Fruit fly (Drosophila melanogaster) whole organism, embryonic: ENCODE measurements around the gene sky.

Experiments used
- Atf3 ChIP-seq: fragments of 200-800 bp; sonication (Bioruptor generic); optimal IDR thresholded peaks from 3 replicates; lab custom pipeline; 2016; ENCODE audit warnings: missing biosample characterization, missing genetic modification characterization
- Atf6 ChIP-seq: fragments of 200-800 bp; sonication (Bioruptor generic); IDR thresholded peaks from 2 replicates; pipeline ENCODE4 v1.3.6; 2022; ENCODE audit warnings: missing biosample characterization, missing genetic modification characterization
- Bdp1 ChIP-seq: fragments of 200-800 bp; sonication (Bioruptor generic); optimal IDR thresholded peaks from 3 replicates; lab custom pipeline; 2016; ENCODE audit warnings: missing biosample characterization, missing genetic modification characterization
- Blimp-1 ChIP-seq: fragments of 200-800 bp; sonication (Bioruptor generic); optimal IDR thresholded peaks from 3 replicates; lab custom pipeline; 2018; ENCODE audit warnings: missing biosample characterization, missing genetic modification characterization, mild to moderate bottlenecking, moderate library complexity, missing genetic modification reagents
- CG11093 ChIP-seq: fragments of 200-800 bp; sonication (Bioruptor generic); IDR thresholded peaks from 3 replicates; pipeline ENCODE4 v1.3.6; 2022; ENCODE audit warnings: missing biosample characterization, missing genetic modification characterization
- CG12219 ChIP-seq: fragments of 200-800 bp; sonication (Bioruptor generic); optimal IDR thresholded peaks from 3 replicates; lab custom pipeline; 2018; ENCODE audit warnings: missing biosample characterization, mild to moderate bottlenecking, missing genetic modification characterization
- CG12942 ChIP-seq: fragments of 200-800 bp; sonication (Bioruptor generic); optimal IDR thresholded peaks from 3 replicates; lab custom pipeline; 2016; ENCODE audit warnings: missing biosample characterization, missing genetic modification characterization
- CG14710 ChIP-seq: fragments of 200-800 bp; sonication (Bioruptor generic); optimal IDR thresholded peaks from 3 replicates; lab custom pipeline; 2019; ENCODE audit warnings: missing biosample characterization, mild to moderate bottlenecking, missing genetic modification characterization, moderate library complexity
- CG15269 ChIP-seq: fragments of 200-800 bp; sonication (Bioruptor generic); optimal IDR thresholded peaks from 2 replicates; lab custom pipeline; 2018; ENCODE audit warnings: missing biosample characterization, mild to moderate bottlenecking, missing genetic modification characterization, moderate library complexity
- CG17328 ChIP-seq: fragments of 200-800 bp; sonication (Bioruptor generic); IDR thresholded peaks from 2 replicates; pipeline ENCODE4 v1.3.6; 2022; ENCODE audit warnings: missing biosample characterization, missing genetic modification characterization
- CG17802 ChIP-seq: fragments of 200-800 bp; sonication (Bioruptor generic); optimal IDR thresholded peaks from 2 replicates; lab custom pipeline; 2018; ENCODE audit warnings: missing biosample characterization, mild to moderate bottlenecking, missing genetic modification characterization, moderate library complexity
- CG17912 ChIP-seq: fragments of 200-800 bp; sonication (Bioruptor generic); optimal IDR thresholded peaks from 2 replicates; lab custom pipeline; 2018; ENCODE audit warnings: missing biosample characterization, mild to moderate bottlenecking, missing genetic modification characterization
- CG18619 ChIP-seq: fragments of 200-800 bp; sonication (Bioruptor generic); optimal IDR thresholded peaks from 3 replicates; lab custom pipeline; 2017; ENCODE audit warnings: missing biosample characterization, mild to moderate bottlenecking, missing genetic modification characterization
- CG2678 ChIP-seq: fragments of 200-800 bp; sonication (Bioruptor generic); optimal IDR thresholded peaks from 3 replicates; lab custom pipeline; 2019; ENCODE audit warnings: missing biosample characterization, mild to moderate bottlenecking, missing genetic modification characterization, moderate library complexity
- CG34224 ChIP-seq: fragments of 200-800 bp; sonication (Bioruptor generic); IDR thresholded peaks from 3 replicates; pipeline ENCODE4 v1.3.6; 2022; ENCODE audit warnings: missing biosample characterization, missing genetic modification characterization; ENCODE audit not compliant: partially characterized antibody
- CG43689 ChIP-seq: fragments of 200-800 bp; sonication (Bioruptor generic); IDR thresholded peaks from 2 replicates; pipeline ENCODE4 v1.3.6; 2022; ENCODE audit warnings: missing biosample characterization, missing genetic modification characterization
- CG7839 ChIP-seq: fragments of 200-800 bp; sonication (Bioruptor generic); optimal IDR thresholded peaks from 3 replicates; lab custom pipeline; 2018; ENCODE audit warnings: missing biosample characterization, mild to moderate bottlenecking, missing genetic modification characterization, moderate library complexity
- CG7928 ChIP-seq: fragments of 200-800 bp; sonication (Bioruptor generic); optimal IDR thresholded peaks from 2 replicates; lab custom pipeline; 2017; ENCODE audit warnings: missing biosample characterization, mild to moderate bottlenecking, missing genetic modification characterization
- CG8089 ChIP-seq: fragments of 200-800 bp; sonication (Bioruptor generic); optimal IDR thresholded peaks from 3 replicates; lab custom pipeline; 2016; ENCODE audit warnings: missing biosample characterization, missing genetic modification characterization
- CG8765 ChIP-seq: fragments of 200-800 bp; sonication (Bioruptor generic); IDR thresholded peaks from 2 replicates; pipeline ENCODE4 v1.3.6; 2022; ENCODE audit warnings: missing biosample characterization, missing genetic modification characterization
- CG8924 ChIP-seq: fragments of 200-800 bp; optimal IDR thresholded peaks from 3 replicates; lab custom pipeline; 2019; ENCODE audit warnings: missing biosample characterization, mild to moderate bottlenecking, missing genetic modification characterization, moderate library complexity
- D ChIP-seq, 2 experiments: fragments of 200-800 bp in 1 of 2; fragments of >200 bp in 1 of 2; sonication (Bioruptor generic) in 1 of 2; optimal IDR thresholded peaks; 2 replicates in 1 of 2; 3 replicates in 1 of 2; lab custom pipeline; 2017; ENCODE audit warnings: mild to moderate bottlenecking in 1 of 2, missing biosample characterization in 1 of 2, missing genetic modification characterization in 1 of 2, missing genetic modification reagents in 1 of 2
- Deaf1 ChIP-seq: fragments of 200-800 bp; optimal IDR thresholded peaks from 3 replicates; lab custom pipeline; 2019; ENCODE audit warnings: missing biosample characterization, mild to moderate bottlenecking, missing genetic modification characterization, moderate library complexity
- Fer2 ChIP-seq: fragments of 200-800 bp; sonication (Bioruptor generic); optimal IDR thresholded peaks from 2 replicates; lab custom pipeline; 2018; ENCODE audit warnings: missing biosample characterization, mild to moderate bottlenecking, missing genetic modification characterization, moderate library complexity
- Hey ChIP-seq: fragments of 200-800 bp; sonication (Bioruptor generic); optimal IDR thresholded peaks from 3 replicates; lab custom pipeline; 2018; ENCODE audit warnings: missing biosample characterization, mild to moderate bottlenecking, missing genetic modification characterization
- Mrtf ChIP-seq: fragments of 200-800 bp; sonication (Bioruptor generic); IDR thresholded peaks from 3 replicates; pipeline ENCODE4 v1.3.6; 2022; ENCODE audit warnings: missing biosample characterization, missing genetic modification characterization
- Pdp1 ChIP-seq, 2 experiments: fragments of 200-800 bp; sonication (Bioruptor generic); optimal IDR thresholded peaks; 3 replicates each; lab custom pipeline; 2016; ENCODE audit warnings: missing biosample characterization in 2 of 2, missing genetic modification characterization in 2 of 2, mild to moderate bottlenecking in 1 of 2, moderate library complexity in 1 of 2
- Spps ChIP-seq: fragments of 200-800 bp; sonication (Bioruptor generic); optimal IDR thresholded peaks from 2 replicates; lab custom pipeline; 2018; ENCODE audit warnings: missing biosample characterization, mild to moderate bottlenecking, missing genetic modification characterization
- Taf1 ChIP-seq: fragments of 200-800 bp; sonication (Bioruptor generic); IDR thresholded peaks from 2 replicates; pipeline ENCODE4 v1.3.6; 2022; ENCODE audit warnings: missing biosample characterization, missing genetic modification characterization
- ase ChIP-seq: fragments of 200-800 bp; sonication (Bioruptor generic); IDR thresholded peaks from 3 replicates; pipeline ENCODE4 v1.3.6; 2022; ENCODE audit warnings: missing biosample characterization, missing genetic modification characterization
- caup ChIP-seq: fragments of 200-800 bp; sonication (Bioruptor generic); optimal IDR thresholded peaks from 3 replicates; lab custom pipeline; 2017; ENCODE audit warnings: missing biosample characterization, mild to moderate bottlenecking, missing genetic modification characterization, moderate library complexity; ENCODE audit not compliant: severe bottlenecking
- chif ChIP-seq, 2 experiments: fragments of 200-800 bp; sonication (Bioruptor generic); optimal IDR thresholded peaks; 3 replicates each; lab custom pipeline; 2016; ENCODE audit warnings: missing biosample characterization in 2 of 2, missing genetic modification characterization in 2 of 2
- crol ChIP-seq: fragments of 200-800 bp; sonication (Bioruptor generic); IDR thresholded peaks from 2 replicates; pipeline ENCODE4 v1.3.6; 2022; ENCODE audit warnings: missing biosample characterization, missing genetic modification characterization
- dmrt11E ChIP-seq: fragments of 200-800 bp; sonication (Bioruptor generic); optimal IDR thresholded peaks from 3 replicates; lab custom pipeline; 2018; ENCODE audit warnings: missing biosample characterization, mild to moderate bottlenecking, missing genetic modification characterization, moderate library complexity
- fd64A ChIP-seq: fragments of 200-800 bp; sonication (Bioruptor generic); optimal IDR thresholded peaks from 3 replicates; lab custom pipeline; 2018; ENCODE audit warnings: missing biosample characterization, mild to moderate bottlenecking, missing genetic modification characterization
- fu2 ChIP-seq: fragments of 200-800 bp; sonication (Bioruptor generic); optimal IDR thresholded peaks from 2 replicates; lab custom pipeline; 2016; ENCODE audit warnings: missing biosample characterization, missing genetic modification characterization
- gro ChIP-seq: fragments of 200-800 bp; sonication (Bioruptor generic); optimal IDR thresholded peaks from 2 replicates; lab custom pipeline; 2016; ENCODE audit warnings: missing biosample characterization, missing genetic modification characterization
- h ChIP-seq: fragments of >200 bp; optimal IDR thresholded peaks from 2 replicates; lab custom pipeline; 2017
- ind ChIP-seq: fragments of 200-800 bp; sonication (Bioruptor generic); optimal IDR thresholded peaks from 3 replicates; lab custom pipeline; 2016; ENCODE audit warnings: missing biosample characterization, missing genetic modification characterization
- lbe ChIP-seq: fragments of 200-800 bp; sonication (Bioruptor generic); optimal IDR thresholded peaks from 2 replicates; lab custom pipeline; 2016; ENCODE audit warnings: missing biosample characterization, mild to moderate bottlenecking, missing genetic modification characterization
- mld ChIP-seq: fragments of 200-800 bp; sonication (Bioruptor generic); IDR thresholded peaks from 3 replicates; pipeline ENCODE4 v1.3.6; 2022; ENCODE audit warnings: missing biosample characterization, missing genetic modification characterization; ENCODE audit not compliant: partially characterized antibody
- nerfin-1 ChIP-seq: fragments of 200-800 bp; sonication (Bioruptor generic); optimal IDR thresholded peaks from 3 replicates; lab custom pipeline; 2019; ENCODE audit warnings: missing biosample characterization, mild to moderate bottlenecking, missing genetic modification characterization, moderate library complexity
- pita ChIP-seq: fragments of 200-800 bp; sonication (Bioruptor generic); optimal IDR thresholded peaks from 2 replicates; lab custom pipeline; 2017; ENCODE audit warnings: missing biosample characterization, mild to moderate bottlenecking, missing genetic modification characterization
- seq ChIP-seq: fragments of 200-800 bp; sonication (Bioruptor generic); IDR thresholded peaks from 2 replicates; pipeline ENCODE4 v1.3.6; 2022; ENCODE audit warnings: missing biosample characterization, missing genetic modification characterization
- tio ChIP-seq: fragments of 200-800 bp; sonication (Bioruptor generic); optimal IDR thresholded peaks from 2 replicates; lab custom pipeline; 2017; ENCODE audit warnings: missing biosample characterization, missing genetic modification characterization, inconsistent platforms
- tna ChIP-seq: fragments of 200-800 bp; sonication (Bioruptor generic); IDR thresholded peaks from 2 replicates; pipeline ENCODE4 v1.3.6; 2022; ENCODE audit warnings: missing biosample characterization, missing genetic modification characterization; ENCODE audit not compliant: partially characterized antibody
- tx ChIP-seq: fragments of 200-800 bp; sonication (Bioruptor generic); optimal IDR thresholded peaks from 2 replicates; lab custom pipeline; 2016; ENCODE audit warnings: missing biosample characterization, missing genetic modification characterization
- wor ChIP-seq: fragments of 200-800 bp; sonication (Bioruptor generic); IDR thresholded peaks from 2 replicates; pipeline ENCODE4 v1.3.6; 2022; ENCODE audit warnings: missing biosample characterization, missing genetic modification characterization
- zen2 ChIP-seq: fragments of 200-800 bp; sonication (Bioruptor generic); IDR thresholded peaks from 3 replicates; pipeline ENCODE4 v1.3.6; 2022; ENCODE audit warnings: missing biosample characterization, missing genetic modification characterization; ENCODE audit not compliant: partially characterized antibody

sky gene

dm6 chr2L:20944886-20945558 is 26.3 kb upstream of the sky start (continued):
- TF ChIP-seq Pdp1 (GFP tag; optimal IDR thresholded peaks at IDR 0.05; lab: Kevin White, UChicago) = peak; percentile 30 to 48
- TF ChIP-seq CG2678 (tag; lab: Kevin White, UChicago) = peak; percentile 63
- TF ChIP-seq caup = no peak
- peak; percentile 12; the same call in 1 of the 2 replicates for TF ChIP-seq CG8765 (GFP tag; lab: Robert Waterston, UW)
- TF ChIP-seq Deaf1 (tag; lab: Kevin White, UChicago) = no peak
- no peak for TF ChIP-seq fu2 (GFP tag; lab: Kevin White, UChicago)
- no peak for TF ChIP-seq gro (GFP tag; lab: Kevin White, UChicago)
- TF ChIP-seq seq (GFP tag; lab: Robert Waterston, UW) = no peak
- TF ChIP-seq CG18619 (GFP tag; lab: Kevin White, UChicago) = no peak
- peak; percentile 61 for TF ChIP-seq dmrt11E (tag; lab: Kevin White, UChicago)
- TF ChIP-seq Blimp-1 (GFP tag; lab: Kevin White, UChicago) = peak; percentile 73
- peak; percentile 30; the same call in 1 of the 3 replicates for TF ChIP-seq ase (GFP tag; lab: Robert Waterston, UW)
- no peak for TF ChIP-seq CG12942 (GFP tag; lab: Kevin White, UChicago)
- TF ChIP-seq Fer2 (tag; lab: Kevin White, UChicago) = no peak
- TF ChIP-seq CG7928 (GFP tag; lab: Kevin White, UChicago) = no peak
- TF ChIP-seq pita (GFP tag; lab: Kevin White, UChicago) = no peak
- 0 out of 2 replicates have a peak, but pooled peaks have one; percentile 17 for TF ChIP-seq wor (GFP tag; lab: Robert Waterston, UW)
- peak; percentile 32 for TF ChIP-seq ind (GFP tag; lab: Kevin White, UChicago)
- peak; percentile 39 to 64 for TF ChIP-seq chif (GFP tag; optimal IDR thresholded peaks at IDR 0.05; lab: Kevin White, UChicago)
- peak; percentile 67 for TF ChIP-seq CG14710 (tag; lab: Kevin White, UChicago)
- TF ChIP-seq CG17802 (tag; lab: Kevin White, UChicago) = peak; percentile 30
- peak; percentile 25 for TF ChIP-seq nerfin-1 (tag; lab: Kevin White, UChicago)
- TF ChIP-seq Taf1 (GFP tag; lab: Robert Waterston, UW) = no peak
- peak; percentile 55 for TF ChIP-seq CG8924
- no peak for TF ChIP-seq Mrtf (GFP tag; lab: Robert Waterston, UW)
- no peak for TF ChIP-seq Hey (tag; lab: Kevin White, UChicago)
- TF ChIP-seq tio = peak; percentile 12
- no peak for TF ChIP-seq CG43689 (GFP tag; lab: Robert Waterston, UW)
- no peak for TF ChIP-seq CG17912 (GFP tag; lab: Kevin White, UChicago)
- TF ChIP-seq fd64A (GFP tag; lab: Kevin White, UChicago) = no peak
- peak; percentile 78 for TF ChIP-seq crol (GFP tag; lab: Robert Waterston, UW)
- peak; percentile 58 for TF ChIP-seq CG7839
- TF ChIP-seq CG12219 = peak; percentile 42
- no peak for TF ChIP-seq CG11093 (GFP tag; lab: Robert Waterston, UW)
- TF ChIP-seq CG8089 = peak; percentile 47
- no peak for TF ChIP-seq D (optimal IDR thresholded peaks at IDR 0.05; lab: Kevin White, UChicago)
- TF ChIP-seq D (GFP tag; optimal IDR thresholded peaks at IDR 0.05; lab: Kevin White, UChicago) = peak; percentile 66
- TF ChIP-seq CG15269 (tag; lab: Kevin White, UChicago) = peak; percentile 42
- peak; percentile 4; the same call in 1 of the 2 replicates for TF ChIP-seq CG17328 (GFP tag; lab: Robert Waterston, UW)
- TF ChIP-seq CG34224 = no peak
- TF ChIP-seq Atf6 (GFP tag; lab: Robert Waterston, UW) = no peak
- TF ChIP-seq Spps (tag; lab: Kevin White, UChicago) = peak; percentile 40
- no peak for TF ChIP-seq h (lab: Kevin White, UChicago)
- peak; percentile 24 for TF ChIP-seq Atf3
- no peak for TF ChIP-seq Bdp1 (GFP tag; lab: Kevin White, UChicago)
- no peak for TF ChIP-seq lbe (GFP tag; lab: Kevin White, UChicago)
- no peak for TF ChIP-seq tna
- TF ChIP-seq mld (GFP tag; lab: Robert Waterston, UW) = no peak
- no peak for TF ChIP-seq tx
- no peak for TF ChIP-seq zen2 (GFP tag; lab: Robert Waterston, UW)
